Worm (Caenorhabditis elegans) whole organism, young adult: ENCODE data around the gene pcp-1.

ENCODE experiments used
- B0019.2 ChIP-seq: fragments of 200-800 bp; sonication (Bioruptor generic); conservative IDR thresholded peaks from 2 replicates; pipeline ENCODE4 v1.3.6; 2022; ENCODE audit warnings: missing genetic modification reagents, missing genetic modification characterization, missing compliant biosample characterization
- D2030.7 ChIP-seq: fragments of 200-800 bp; sonication (Bioruptor generic); IDR thresholded peaks from 2 replicates; pipeline ENCODE4 v1.3.6; 2022; ENCODE audit warnings: missing genetic modification reagents, missing genetic modification characterization, missing compliant biosample characterization
- F37B4.10 ChIP-seq: fragments of 200-800 bp; sonication (Bioruptor generic); IDR thresholded peaks from 2 replicates; pipeline ENCODE4 v1.3.6; 2022; ENCODE audit warnings: missing genetic modification characterization, missing compliant biosample characterization
- F39B2.1 ChIP-seq: fragments of 200-800 bp; sonication (Bioruptor generic); IDR thresholded peaks from 2 replicates; pipeline ENCODE4 v1.3.6; 2022; ENCODE audit warnings: missing genetic modification reagents, missing genetic modification characterization, missing compliant biosample characterization
- F55B11.4 ChIP-seq: sonication (generic microtip); optimal IDR thresholded peaks from 2 replicates; lab custom pipeline; 2016; ENCODE audit warnings: missing compliant biosample characterization, missing genetic modification characterization, borderline replicate concordance; ENCODE audit not compliant: insufficient read depth
- F57C9.4 ChIP-seq: sonication (generic microtip); optimal IDR thresholded peaks from 2 replicates; lab custom pipeline; 2017; ENCODE audit warnings: mild to moderate bottlenecking, missing genetic modification characterization, missing compliant biosample characterization
- K11D2.4 ChIP-seq: fragments of 200-800 bp; sonication (Bioruptor generic); IDR thresholded peaks from 2 replicates; pipeline ENCODE4 v1.3.6; 2022; ENCODE audit warnings: missing genetic modification reagents, missing genetic modification characterization, missing compliant biosample characterization
- K12H6.12 ChIP-seq: fragments of 200-800 bp; sonication (Bioruptor generic); optimal IDR thresholded peaks from 2 replicates; lab custom pipeline; 2018; ENCODE audit warnings: mild to moderate bottlenecking, missing genetic modification characterization, missing compliant biosample characterization
- T07F8.4 ChIP-seq: sonication (generic microtip); optimal IDR thresholded peaks from 2 replicates; lab custom pipeline; 2016; ENCODE audit warnings: mild to moderate bottlenecking, missing genetic modification characterization, moderate library complexity, missing compliant biosample characterization
- Y67H2A.10 ChIP-seq: fragments of 200-800 bp; sonication (Bioruptor generic); conservative IDR thresholded peaks from 2 replicates; pipeline ENCODE4 v1.3.6; 2022; ENCODE audit warnings: missing genetic modification reagents, missing genetic modification characterization, missing compliant biosample characterization
- Y95B8A.8 ChIP-seq: fragments of 200-800 bp; sonication (Bioruptor generic); IDR thresholded peaks from 2 replicates; pipeline ENCODE4 v1.3.6; 2022; ENCODE audit warnings: missing genetic modification reagents, missing genetic modification characterization, missing compliant biosample characterization
- aptf-2 ChIP-seq: fragments of 200-800 bp; sonication (Bioruptor generic); conservative IDR thresholded peaks from 2 replicates; pipeline ENCODE4 v1.3.6; 2022; ENCODE audit warnings: missing genetic modification reagents, missing genetic modification characterization, missing compliant biosample characterization
- athp-1 ChIP-seq: sonication (generic microtip); optimal IDR thresholded peaks from 2 replicates; lab custom pipeline; 2017; ENCODE audit warnings: mild to moderate bottlenecking, missing genetic modification characterization, missing compliant biosample characterization
- attf-3 ChIP-seq: fragments of 200-800 bp; sonication (Bioruptor generic); conservative IDR thresholded peaks from 2 replicates; pipeline ENCODE4 v1.3.6; 2022; ENCODE audit warnings: missing genetic modification reagents, missing genetic modification characterization, missing compliant biosample characterization
- attf-5 ChIP-seq: fragments of 200-800 bp; sonication (Bioruptor generic); optimal IDR thresholded peaks from 2 replicates; lab custom pipeline; 2018; ENCODE audit warnings: mild to moderate bottlenecking, missing genetic modification characterization, missing compliant biosample characterization
- bed-1 ChIP-seq: fragments of 200-800 bp; sonication (Bioruptor generic); IDR thresholded peaks from 2 replicates; pipeline ENCODE4 v1.3.6; 2022; ENCODE audit warnings: missing genetic modification reagents, missing genetic modification characterization, missing compliant biosample characterization
- ceh-27 ChIP-seq: fragments of 200-800 bp; sonication (Bioruptor generic); optimal IDR thresholded peaks from 2 replicates; lab custom pipeline; 2018; ENCODE audit warnings: mild to moderate bottlenecking, missing genetic modification characterization, moderate library complexity, missing compliant biosample characterization
- ceh-91 ChIP-seq: fragments of 200-800 bp; sonication (Bioruptor generic); IDR thresholded peaks from 2 replicates; pipeline ENCODE4 v1.3.6; 2022; ENCODE audit warnings: missing genetic modification reagents, missing genetic modification characterization, missing compliant biosample characterization
- dpl-1 ChIP-seq: fragments of 150-350 bp; optimal IDR thresholded peaks from 2 replicates; lab custom pipeline; 2014; ENCODE audit warnings: missing biosample characterization, missing genetic modification reagents, missing genetic modification characterization
- efl-1 ChIP-seq: fragments of 150-350 bp; optimal IDR thresholded peaks from 2 replicates; lab custom pipeline; 2014; ENCODE audit warnings: missing biosample characterization, missing genetic modification reagents, missing genetic modification characterization
- ekl-4 ChIP-seq: fragments of 200-800 bp; sonication (Bioruptor generic); IDR thresholded peaks from 2 replicates; pipeline ENCODE4 v1.3.6; 2022; ENCODE audit warnings: missing genetic modification reagents, missing genetic modification characterization, missing compliant biosample characterization
- ets-4 ChIP-seq: fragments of 200-800 bp; sonication (Bioruptor generic); optimal IDR thresholded peaks from 2 replicates; lab custom pipeline; 2018; ENCODE audit warnings: mild to moderate bottlenecking, missing genetic modification characterization, missing compliant biosample characterization
- fkh-3 ChIP-seq: sonication (generic microtip); optimal IDR thresholded peaks from 2 replicates; lab custom pipeline; 2016; ENCODE audit warnings: mild to moderate bottlenecking, missing genetic modification characterization, missing compliant biosample characterization
- gei-17 ChIP-seq: fragments of 200-800 bp; sonication (Bioruptor generic); optimal IDR thresholded peaks from 2 replicates; lab custom pipeline; 2018; ENCODE audit warnings: mild to moderate bottlenecking, missing genetic modification characterization, missing compliant biosample characterization
- hmg-1.2 ChIP-seq: fragments of 200-800 bp; sonication (Bioruptor generic); IDR thresholded peaks from 2 replicates; pipeline ENCODE4 v1.3.6; 2022; ENCODE audit warnings: missing genetic modification reagents, missing genetic modification characterization, missing compliant biosample characterization
- hrde-1 ChIP-seq: sonication (generic microtip); optimal IDR thresholded peaks from 2 replicates; lab custom pipeline; 2016; ENCODE audit warnings: missing genetic modification characterization, mild to moderate bottlenecking, missing compliant biosample characterization, moderate library complexity, missing genotype, missing genetic modification reagents, borderline replicate concordance
- let-526 ChIP-seq: fragments of 200-800 bp; sonication (Bioruptor generic); IDR thresholded peaks from 2 replicates; pipeline ENCODE4 v1.3.6; 2022; ENCODE audit warnings: missing genetic modification reagents, missing genetic modification characterization, missing compliant biosample characterization
- lin-26 ChIP-seq: fragments of 200-800 bp; sonication (Bioruptor generic); IDR thresholded peaks from 2 replicates; pipeline ENCODE4 v1.3.6; 2022; ENCODE audit warnings: missing genetic modification reagents, missing genetic modification characterization, missing compliant biosample characterization
- lin-35 ChIP-seq, 3 experiments: fragments of 150-350 bp in 2 of 3; sonication (generic microtip) in 1 of 3; optimal IDR thresholded peaks; 2 replicates each; lab custom pipeline; 2014 to 2018; ENCODE audit warnings: missing biosample characterization in 3 of 3, missing genetic modification characterization in 3 of 3, missing genetic modification reagents in 3 of 3
- lin-54 ChIP-seq: fragments of 200-800 bp; sonication (Bioruptor generic); optimal IDR thresholded peaks from 2 replicates; lab custom pipeline; 2018; ENCODE audit warnings: mild to moderate bottlenecking, missing genetic modification characterization, missing compliant biosample characterization
- lir-1 ChIP-seq: fragments of 200-800 bp; sonication (Bioruptor generic); conservative IDR thresholded peaks from 2 replicates; pipeline ENCODE4 v1.3.6; 2022; ENCODE audit warnings: missing genetic modification reagents, missing genetic modification characterization, missing compliant biosample characterization
- lsy-27 ChIP-seq: sonication (generic microtip); optimal IDR thresholded peaks from 2 replicates; lab custom pipeline; 2017; ENCODE audit warnings: missing genetic modification characterization, mild to moderate bottlenecking, missing compliant biosample characterization, antibody characterized with exemption, missing genotype, borderline replicate concordance; ENCODE audit not compliant: insufficient read depth
- madf-3 ChIP-seq: fragments of 200-800 bp; sonication (Bioruptor generic); IDR thresholded peaks from 2 replicates; pipeline ENCODE4 v1.3.6; 2022; ENCODE audit warnings: missing genetic modification reagents, missing genetic modification characterization, missing compliant biosample characterization
- madf-6 ChIP-seq: fragments of 200-800 bp; sonication (Bioruptor generic); IDR thresholded peaks from 2 replicates; pipeline ENCODE4 v1.3.6; 2022; ENCODE audit warnings: missing genetic modification reagents, missing genetic modification characterization, missing compliant biosample characterization
- madf-8 ChIP-seq: fragments of 200-800 bp; sonication (Bioruptor generic); conservative IDR thresholded peaks from 2 replicates; pipeline ENCODE4 v1.3.6; 2022; ENCODE audit warnings: missing genetic modification reagents, missing genetic modification characterization, missing compliant biosample characterization
- mcd-1 ChIP-seq: fragments of 200-800 bp; sonication (Bioruptor generic); IDR thresholded peaks from 2 replicates; pipeline ENCODE4 v1.3.6; 2022; ENCODE audit warnings: missing genetic modification reagents, missing genetic modification characterization, missing compliant biosample characterization
- nhr-120 ChIP-seq: fragments of 200-800 bp; sonication (Bioruptor generic); IDR thresholded peaks from 2 replicates; pipeline ENCODE4 v1.3.6; 2022; ENCODE audit warnings: missing genetic modification characterization, missing compliant biosample characterization
- nhr-80 ChIP-seq: sonication (generic microtip); optimal IDR thresholded peaks from 2 replicates; lab custom pipeline; 2016; ENCODE audit warnings: missing genetic modification characterization, missing compliant biosample characterization
- nhr-90 ChIP-seq: sonication (generic microtip); optimal IDR thresholded peaks from 2 replicates; lab custom pipeline; 2016; ENCODE audit warnings: missing genotype, mild to moderate bottlenecking, missing genetic modification characterization, missing compliant biosample characterization
- rcor-1 ChIP-seq: fragments of 200-800 bp; sonication (Bioruptor generic); IDR thresholded peaks from 2 replicates; pipeline ENCODE4 v1.3.6; 2022; ENCODE audit warnings: missing genetic modification reagents, missing genetic modification characterization, missing compliant biosample characterization
- rpc-1 ChIP-seq, 2 experiments: fragments of 150-350 bp in 1 of 2; sonication (generic microtip) in 1 of 2; optimal IDR thresholded peaks; 2 replicates each; lab custom pipeline; 2014 to 2018; ENCODE audit warnings: missing biosample characterization in 1 of 2, missing genetic modification characterization in 1 of 2, missing genetic modification reagents in 1 of 2, missing genotype in 1 of 2
- snpc-1.1 ChIP-seq: sonication (generic microtip); optimal IDR thresholded peaks from 2 replicates; lab custom pipeline; 2017; ENCODE audit warnings: missing genetic modification characterization, mild to moderate bottlenecking, missing compliant biosample characterization, antibody characterized with exemption, moderate library complexity, missing genotype, missing genetic modification reagents; ENCODE audit not compliant: insufficient read depth
- sptf-2 ChIP-seq: fragments of 200-800 bp; sonication (Bioruptor generic); optimal IDR thresholded peaks from 2 replicates; lab custom pipeline; 2018; ENCODE audit warnings: mild to moderate bottlenecking, missing genetic modification characterization, missing compliant biosample characterization
- zfh-2 ChIP-seq: fragments of 200-800 bp; sonication (Bioruptor generic); conservative IDR thresholded peaks from 2 replicates; pipeline ENCODE4 v1.3.6; 2022; ENCODE audit warnings: missing genetic modification reagents, missing genetic modification characterization, missing compliant biosample characterization
- ztf-18 ChIP-seq: sonication (generic microtip); optimal IDR thresholded peaks from 2 replicates; lab custom pipeline; 2016; ENCODE audit warnings: missing genotype, mild to moderate bottlenecking, missing genetic modification characterization, missing compliant biosample characterization
- ztf-22 ChIP-seq: fragments of 200-800 bp; sonication (Bioruptor generic); optimal IDR thresholded peaks from 2 replicates; lab custom pipeline; 2018; ENCODE audit warnings: mild to moderate bottlenecking, missing genetic modification characterization, moderate library complexity, missing compliant biosample characterization
- ztf-26 ChIP-seq: sonication (generic microtip); optimal IDR thresholded peaks from 2 replicates; lab custom pipeline; 2017; ENCODE audit warnings: missing genetic modification characterization, missing compliant biosample characterization

pcp-1 gene

ce11 chrIII:7710943-7711342, 47.8 kb upstream of the pcp-1 start:
- TF ChIP-seq efl-1 (GFP tag; lab: Kevin White, UChicago) (peak; percentile 30), K12H6.12 (tag; lab: Kevin White, UChicago) (peak; percentile 16), nhr-90 (no peak), rpc-1 (optimal IDR thresholded peaks at IDR 0.05; lab: Kevin White, UChicago) (no peak), rpc-1 (tag; optimal IDR thresholded peaks at IDR 0.05; lab: Kevin White, UChicago) (no peak), lin-54 (GFP tag; lab: Kevin White, UChicago) (peak; percentile 33), K11D2.4 (GFP tag; lab: Robert Waterston, UW) (0 out of 2 replicates have a peak, but pooled peaks have one; percentile 23), F57C9.4 (tag; lab: Kevin White, UChicago) (no peak), fkh-3 (tag; lab: Kevin White, UChicago) (no peak), hmg-1.2 (peak; percentile 35; the same call in 1 of the 2 replicates), Y67H2A.10 (0 out of 2 replicates have a peak, but pooled peaks have one; percentile 17), mcd-1 (GFP tag; lab: Robert Waterston, UW) (peak; percentile 38; the same call in 1 of the 2 replicates), madf-3 (peak; percentile 78; the same call in 1 of the 2 replicates), F37B4.10 (GFP tag; lab: Robert Waterston, UW) (no peak), madf-6 (GFP tag; lab: Robert Waterston, UW) (no peak), aptf-2 (no peak), let-526 (no peak), bed-1 (no peak), sptf-2 (no peak), ets-4 (GFP tag; lab: Kevin White, UChicago) (no peak), lsy-27 (tag; lab: Kevin White, UChicago) (no peak), madf-8 (GFP tag; lab: Robert Waterston, UW) (no peak), lir-1 (GFP tag; lab: Robert Waterston, UW) (0 out of 2 replicates have a peak, but pooled peaks have one; percentile 9), nhr-120 (GFP tag; lab: Robert Waterston, UW) (no peak), attf-3 (GFP tag; lab: Robert Waterston, UW) (0 out of 2 replicates have a peak, but pooled peaks have one; percentile 11), dpl-1 (GFP tag; lab: Kevin White, UChicago) (no peak), nhr-80 (tag; lab: Kevin White, UChicago) (peak; percentile 39), hrde-1 (tag; lab: Kevin White, UChicago) (no peak), T07F8.4 (tag; lab: Kevin White, UChicago) (no peak), attf-5 (GFP tag; lab: Kevin White, UChicago) (peak; percentile 73), ekl-4 (GFP tag; lab: Robert Waterston, UW) (0 out of 2 replicates have a peak, but pooled peaks have one; percentile 29), ztf-18 (tag; lab: Kevin White, UChicago) (no peak), athp-1 (tag; lab: Kevin White, UChicago) (no peak), zfh-2 (GFP tag; lab: Robert Waterston, UW) (peak; percentile 70), lin-26 (no peak), F55B11.4 (tag; lab: Kevin White, UChicago) (no peak), B0019.2 (GFP tag; lab: Robert Waterston, UW) (no peak), ceh-27 (peak; percentile 78), gei-17 (GFP tag; lab: Kevin White, UChicago) (no peak), lin-35 (GFP tag; optimal IDR thresholded peaks at IDR 0.05; lab: Kevin White, UChicago) (no peak), snpc-1.1 (no peak), D2030.7 (GFP tag; lab: Robert Waterston, UW) (no peak), rcor-1 (GFP tag; lab: Robert Waterston, UW) (peak; percentile 31; the same call in 1 of the 2 replicates), ztf-22 (GFP tag; lab: Kevin White, UChicago) (no peak), ztf-26 (tag; lab: Kevin White, UChicago) (no peak), ceh-91 (no peak), Y95B8A.8 (GFP tag; lab: Robert Waterston, UW) (no peak), F39B2.1 (GFP tag; lab: Robert Waterston, UW) (no peak)
